Fruit fly (Drosophila melanogaster): Measurements from ENCODE around the gene Msp300.

Msp300 gene

dm6 chr2L:5149630-5150255 is 49.1 kb downstream of the Msp300 start (continued):
- TF ChIP-seq MESR4 (GFP tag; optimal IDR thresholded peaks at IDR 0.05), result no peak
- TF ChIP-seq C15 (GFP tag; IDR thresholded peaks at IDR 0.05), result no peak
- no peak for TF ChIP-seq Dip3 (GFP tag; optimal IDR thresholded peaks at IDR 0.05)
- no peak for TF ChIP-seq btn (GFP tag; optimal IDR thresholded peaks at IDR 0.05)
- no peak for TF ChIP-seq Camta (GFP tag; optimal IDR thresholded peaks at IDR 0.05)
- TF ChIP-seq knrl (GFP tag; IDR thresholded peaks at IDR 0.05; ENCODE audit: partially characterized antibody), result no peak
- no peak for TF ChIP-seq ERR (GFP tag; optimal IDR thresholded peaks at IDR 0.05)
- no peak for TF ChIP-seq salm (tag; optimal IDR thresholded peaks at IDR 0.05)
- peak; percentile 51 for TF ChIP-seq sd (tag; optimal IDR thresholded peaks at IDR 0.05)
- no peak for TF ChIP-seq CG11093 (GFP tag; IDR thresholded peaks at IDR 0.05)
- no peak for TF ChIP-seq CG10979 (tag; optimal IDR thresholded peaks at IDR 0.05)
- TF ChIP-seq CG17385 (GFP tag; optimal IDR thresholded peaks at IDR 0.05), result no peak
- TF ChIP-seq exex (tag; optimal IDR thresholded peaks at IDR 0.05), result peak; percentile 36
- no peak for TF ChIP-seq tgo (GFP tag; IDR thresholded peaks at IDR 0.05)
- TF ChIP-seq CG17186 (GFP tag; optimal IDR thresholded peaks at IDR 0.05), result no peak
- TF ChIP-seq CG3163 (GFP tag; optimal IDR thresholded peaks at IDR 0.05), result no peak
- TF ChIP-seq ash1 (GFP tag; optimal IDR thresholded peaks at IDR 0.05), result no peak
- no peak for TF ChIP-seq CG17359 (tag; optimal IDR thresholded peaks at IDR 0.05)
- peak; percentile 6 for TF ChIP-seq Hmr (GFP tag; optimal IDR thresholded peaks at IDR 0.05)
- TF ChIP-seq TFAM (GFP tag; optimal IDR thresholded peaks at IDR 0.05), result no peak
- no peak for TF ChIP-seq gcm (GFP tag; optimal IDR thresholded peaks at IDR 0.05)
- TF ChIP-seq bsh (GFP tag; optimal IDR thresholded peaks at IDR 0.05), result no peak
- peak; percentile 61; the same call in 1 of the 3 replicates for TF ChIP-seq CG2199 (GFP tag; IDR thresholded peaks at IDR 0.05)
- no peak for TF ChIP-seq CG3726 (GFP tag; IDR thresholded peaks at IDR 0.05)
- no peak for TF ChIP-seq otp (GFP tag; IDR thresholded peaks at IDR 0.05)
- TF ChIP-seq lbe (GFP tag; optimal IDR thresholded peaks at IDR 0.05), result no peak
- TF ChIP-seq fu2 (GFP tag; optimal IDR thresholded peaks at IDR 0.05), result no peak
- TF ChIP-seq caup (GFP tag; optimal IDR thresholded peaks at IDR 0.05; ENCODE audit: severe bottlenecking), result no peak
- peak; percentile 27 for TF ChIP-seq gem (tag; optimal IDR thresholded peaks at IDR 0.05)
- TF ChIP-seq NC2β (GFP tag; optimal IDR thresholded peaks at IDR 0.05), result no peak
- TF ChIP-seq CG18599 (GFP tag; optimal IDR thresholded peaks at IDR 0.05), result peak; percentile 8
- peak in 1 of 2 experiments; percentile 8 for TF ChIP-seq Hr51 (GFP tag; optimal IDR thresholded peaks at IDR 0.05)
- no peak for TF ChIP-seq ase (GFP tag; IDR thresholded peaks at IDR 0.05)
- no peak for TF ChIP-seq Mad (GFP tag; optimal IDR thresholded peaks at IDR 0.05)
- no peak for TF ChIP-seq CG3847 (GFP tag; IDR thresholded peaks at IDR 0.05)
- no peak for TF ChIP-seq H2.0 (GFP tag; IDR thresholded peaks at IDR 0.05)
- TF ChIP-seq Xrp1 (GFP tag; IDR thresholded peaks at IDR 0.05), result no peak
- no peak for TF ChIP-seq Aef1 (GFP tag; IDR thresholded peaks at IDR 0.05)
- no peak for TF ChIP-seq CG10654 (GFP tag; optimal IDR thresholded peaks at IDR 0.05)
- no peak for TF ChIP-seq chm (GFP tag; IDR thresholded peaks at IDR 0.05)
- TF ChIP-seq CG7271 (tag; optimal IDR thresholded peaks at IDR 0.05), result no peak
- TF ChIP-seq Hr78 (GFP tag; optimal IDR thresholded peaks at IDR 0.05), result peak in 1 of 2 experiments; percentile 75
- no peak for TF ChIP-seq CG2712 (tag; optimal IDR thresholded peaks at IDR 0.05)
- peak; percentile 4 for TF ChIP-seq CG15269 (tag; optimal IDR thresholded peaks at IDR 0.05)
- no peak for TF ChIP-seq zen2 (GFP tag; IDR thresholded peaks at IDR 0.05; ENCODE audit: partially characterized antibody)
- TF ChIP-seq HmgD (GFP tag; optimal IDR thresholded peaks at IDR 0.05), result no peak
- no peak for TF ChIP-seq Six4 (GFP tag; optimal IDR thresholded peaks at IDR 0.05)
- no peak for TF ChIP-seq bigmax (GFP tag; optimal IDR thresholded peaks at IDR 0.05)
- peak; percentile 15 for TF ChIP-seq PHDP (tag; optimal IDR thresholded peaks at IDR 0.05)
- no peak for TF ChIP-seq CG9797 (GFP tag; optimal IDR thresholded peaks at IDR 0.05)

Measured in whole organism, embryonic.